Fruit fly (Drosophila melanogaster) whole organism, pupa: ENCODE measurements around the gene RpS27A.

Experiments
- CG12605 ChIP-seq: fragments of 200-800 bp; sonication (Bioruptor generic); IDR thresholded peaks from 2 replicates; pipeline ENCODE4 v1.3.6; 2022; ENCODE audit warnings: missing biosample characterization, missing genetic modification characterization
- CG15710 ChIP-seq: fragments of 200-800 bp; sonication (Bioruptor generic); optimal IDR thresholded peaks from 2 replicates; lab custom pipeline; 2018; ENCODE audit warnings: missing biosample characterization, mild to moderate bottlenecking, missing genetic modification characterization, moderate library complexity
- CG17806 ChIP-seq: fragments of 200-800 bp; sonication (Bioruptor generic); optimal IDR thresholded peaks from 2 replicates; lab custom pipeline; 2018; ENCODE audit warnings: missing biosample characterization, mild to moderate bottlenecking, missing genetic modification characterization, moderate library complexity
- CG32121 ChIP-seq: fragments of 200-800 bp; sonication (Bioruptor generic); IDR thresholded peaks from 2 replicates; pipeline ENCODE4 v1.3.6; 2022; ENCODE audit warnings: missing biosample characterization, missing genetic modification characterization
- CG34367 ChIP-seq: fragments of 200-800 bp; sonication (Bioruptor generic); optimal IDR thresholded peaks from 2 replicates; lab custom pipeline; 2018; ENCODE audit warnings: missing biosample characterization, mild to moderate bottlenecking, missing genetic modification characterization
- CG4496 ChIP-seq: fragments of 200-800 bp; sonication (Bioruptor generic); IDR thresholded peaks from 3 replicates; pipeline ENCODE4 v1.3.6; 2022; ENCODE audit warnings: missing biosample characterization, missing genetic modification characterization
- CG8159 ChIP-seq: fragments of 200-800 bp; sonication (Bioruptor generic); optimal IDR thresholded peaks from 3 replicates; lab custom pipeline; 2018; ENCODE audit warnings: missing biosample characterization, mild to moderate bottlenecking, missing genetic modification characterization, moderate library complexity
- CG8301 ChIP-seq: fragments of 200-800 bp; sonication (Bioruptor generic); optimal IDR thresholded peaks from 2 replicates; lab custom pipeline; 2018; ENCODE audit warnings: missing biosample characterization, mild to moderate bottlenecking, missing genetic modification characterization
- Ets98B ChIP-seq: fragments of 200-800 bp; sonication (Bioruptor generic); IDR thresholded peaks from 2 replicates; pipeline ENCODE4 v1.3.6; 2022; ENCODE audit warnings: missing biosample characterization, missing genetic modification characterization
- Pif1B ChIP-seq: fragments of 200-800 bp; sonication (Bioruptor generic); optimal IDR thresholded peaks from 3 replicates; lab custom pipeline; 2016; ENCODE audit warnings: missing biosample characterization, missing genetic modification characterization
- Snoo ChIP-seq: fragments of 200-800 bp; sonication (Bioruptor generic); optimal IDR thresholded peaks from 3 replicates; lab custom pipeline; 2017; ENCODE audit warnings: missing biosample characterization, mild to moderate bottlenecking, missing genetic modification characterization, inconsistent platforms
- fd96Ca ChIP-seq: fragments of 200-800 bp; sonication (Bioruptor generic); IDR thresholded peaks from 3 replicates; pipeline ENCODE4 v1.3.6; 2022; ENCODE audit warnings: missing biosample characterization, missing genetic modification characterization

dm6 chr2L:10413251-10414127 lies 5.3 kb downstream of the RpS27A start, which contains the start of the genes CG5355 and Klp31E:
- TF ChIP-seq CG8301 (no peak), Ets98B (no peak), CG32121 (GFP tag; lab: Robert Waterston, UW) (no peak), CG34367 (peak; percentile 54), CG8159 (peak; percentile 78), CG17806 (tag; lab: Kevin White, UChicago) (peak; percentile 55), Pif1B (GFP tag; lab: Kevin White, UChicago) (no peak), CG4496 (no peak), Snoo (peak; percentile 58), CG12605 (GFP tag; lab: Robert Waterston, UW) (no peak), fd96Ca (GFP tag; lab: Robert Waterston, UW) (no peak), CG15710 (tag; lab: Kevin White, UChicago) (peak; percentile 73)
